Worm (Caenorhabditis elegans) whole organism, L3 larva: ENCODE results near the gene chil-7.

ENCODE experiments used
- ZK546.5 ChIP-seq: sonication (generic microtip); optimal IDR thresholded peaks from 2 replicates; lab custom pipeline; 2017; ENCODE audit warnings: missing biosample characterization, missing genetic modification characterization
- ama-1 ChIP-seq: fragments of 150-350 bp; optimal IDR thresholded peaks from 2 replicates; lab custom pipeline; 2018
- ceh-16 ChIP-seq: sonication (generic microtip); optimal IDR thresholded peaks from 2 replicates; lab custom pipeline; 2017; ENCODE audit warnings: missing biosample characterization, missing genetic modification characterization
- ceh-82 ChIP-seq: fragments of 150-350 bp; optimal IDR thresholded peaks from 2 replicates; lab custom pipeline; 2014; ENCODE audit warnings: missing biosample characterization, missing genetic modification characterization
- ceh-9 ChIP-seq: sonication (generic microtip); optimal IDR thresholded peaks from 2 replicates; lab custom pipeline; 2018; ENCODE audit warnings: missing biosample characterization, missing genetic modification characterization
- daf-12 ChIP-seq: fragments of 150-350 bp; optimal IDR thresholded peaks from 2 replicates; lab custom pipeline; 2014; ENCODE audit warnings: missing biosample characterization, missing genetic modification reagents, missing genetic modification characterization
- egl-27 ChIP-seq: sonication (generic microtip); optimal IDR thresholded peaks from 4 replicates; lab custom pipeline; 2017; ENCODE audit warnings: missing biosample characterization, missing genetic modification reagents, missing genetic modification characterization
- egl-5 ChIP-seq: fragments of 150-350 bp; optimal IDR thresholded peaks from 2 replicates; lab custom pipeline; 2017; ENCODE audit warnings: missing biosample characterization, missing genetic modification reagents, missing genetic modification characterization, inconsistent platforms
- elt-1 ChIP-seq: fragments of 150-350 bp; optimal IDR thresholded peaks from 2 replicates; lab custom pipeline; 2014; ENCODE audit warnings: missing biosample characterization, missing genetic modification characterization
- elt-2 ChIP-seq: sonication (generic microtip); optimal IDR thresholded peaks from 2 replicates; lab custom pipeline; 2016; ENCODE audit warnings: missing genetic modification reagents, mild to moderate bottlenecking, missing genetic modification characterization, missing compliant biosample characterization
- elt-3 ChIP-seq, 3 experiments: fragments of 150-350 bp in 1 of 3; sonication (generic microtip) in 2 of 3; optimal IDR thresholded peaks; 2 replicates in 2 of 3; 4 replicates in 1 of 3; lab custom pipeline; 2014 to 2017; ENCODE audit warnings: missing biosample characterization in 3 of 3, missing genetic modification characterization in 3 of 3
- fkh-10 ChIP-seq: sonication (generic microtip); optimal IDR thresholded peaks from 2 replicates; lab custom pipeline; 2017; ENCODE audit warnings: missing biosample characterization, missing genetic modification reagents, missing genetic modification characterization
- fkh-2 ChIP-seq: fragments of 150-350 bp; optimal IDR thresholded peaks from 2 replicates; lab custom pipeline; 2014; ENCODE audit warnings: missing biosample characterization, missing genetic modification reagents, missing genetic modification characterization
- jun-1 ChIP-seq: fragments of 150-350 bp; optimal IDR thresholded peaks from 2 replicates; lab custom pipeline; 2014; ENCODE audit warnings: missing biosample characterization, missing genetic modification reagents, missing genetic modification characterization
- lin-15B ChIP-seq: fragments of 150-350 bp; optimal IDR thresholded peaks from 2 replicates; lab custom pipeline; 2014; ENCODE audit warnings: missing biosample characterization, missing genetic modification characterization
- lin-39 ChIP-seq: fragments of 150-350 bp; optimal IDR thresholded peaks from 2 replicates; lab custom pipeline; 2018; ENCODE audit warnings: missing biosample characterization, missing genetic modification reagents, missing genetic modification characterization
- lsy-12 ChIP-seq: sonication (generic microtip); optimal IDR thresholded peaks from 2 replicates; lab custom pipeline; 2016; ENCODE audit warnings: mild to moderate bottlenecking, missing genetic modification characterization, missing compliant biosample characterization
- mdl-1 ChIP-seq: fragments of 150-350 bp; optimal IDR thresholded peaks from 2 replicates; lab custom pipeline; 2014; ENCODE audit warnings: missing biosample characterization, missing genetic modification characterization
- mml-1 ChIP-seq: fragments of 150-350 bp; sonication (generic microtip); optimal IDR thresholded peaks from 3 replicates; lab custom pipeline; 2014; ENCODE audit warnings: missing biosample characterization, missing genetic modification characterization
- nhr-12 ChIP-seq: fragments of 150-350 bp; optimal IDR thresholded peaks from 2 replicates; lab custom pipeline; 2014; ENCODE audit warnings: missing biosample characterization, missing genetic modification characterization
- nhr-23 ChIP-seq: fragments of 150-350 bp; optimal IDR thresholded peaks from 2 replicates; lab custom pipeline; 2014; ENCODE audit warnings: missing biosample characterization, missing genetic modification reagents, missing genetic modification characterization
- nhr-25 ChIP-seq: sonication (generic microtip); optimal IDR thresholded peaks from 2 replicates; lab custom pipeline; 2017; ENCODE audit warnings: missing biosample characterization, missing genetic modification characterization
- nhr-28 ChIP-seq: fragments of 150-350 bp; optimal IDR thresholded peaks from 2 replicates; lab custom pipeline; 2014; ENCODE audit warnings: missing biosample characterization, missing genetic modification characterization
- nhr-67 ChIP-seq: fragments of 150-350 bp; optimal IDR thresholded peaks from 2 replicates; lab custom pipeline; 2014; ENCODE audit warnings: missing biosample characterization, missing genetic modification characterization
- nhr-76 ChIP-seq: fragments of 150-350 bp; sonication (generic microtip); optimal IDR thresholded peaks from 5 replicates; lab custom pipeline; 2014; ENCODE audit warnings: missing biosample characterization, missing genetic modification characterization
- nhr-77 ChIP-seq: fragments of 150-350 bp; optimal IDR thresholded peaks from 2 replicates; lab custom pipeline; 2014; ENCODE audit warnings: missing biosample characterization, missing genetic modification characterization
- pha-4 ChIP-seq: fragments of 150-350 bp; optimal IDR thresholded peaks from 2 replicates; lab custom pipeline; 2014; ENCODE audit warnings: missing biosample characterization, missing genetic modification reagents, missing genetic modification characterization
- pqm-1 ChIP-seq: fragments of 150-350 bp; optimal IDR thresholded peaks from 2 replicates; lab custom pipeline; 2017; ENCODE audit warnings: missing biosample characterization, missing genetic modification characterization, inconsistent platforms
- sea-2 ChIP-seq: fragments of 150-350 bp; sonication (generic microtip); optimal IDR thresholded peaks from 4 replicates; lab custom pipeline; 2014; ENCODE audit warnings: missing biosample characterization, missing genetic modification reagents, missing genetic modification characterization
- snpc-4 ChIP-seq: fragments of 150-350 bp; optimal IDR thresholded peaks from 2 replicates; lab custom pipeline; 2014; ENCODE audit warnings: missing biosample characterization, missing genetic modification characterization
- unc-62 ChIP-seq: fragments of 150-350 bp; sonication (generic microtip); optimal IDR thresholded peaks from 4 replicates; lab custom pipeline; 2014; ENCODE audit warnings: missing biosample characterization, missing genetic modification reagents, missing genetic modification characterization
- ztf-11 ChIP-seq: fragments of 150-350 bp; optimal IDR thresholded peaks from 2 replicates; lab custom pipeline; 2014; ENCODE audit warnings: missing biosample characterization, missing genetic modification characterization
- ztf-4 ChIP-seq: fragments of 150-350 bp; optimal IDR thresholded peaks from 2 replicates; lab custom pipeline; 2014; ENCODE audit warnings: missing biosample characterization, missing genetic modification characterization

Gene chil-7

ce11 chrII:9871061-9871460 lies at the start of gene chil-7:
Gene chil-7 (minus strand): TSS chrII:9871172.
- no peak for TF ChIP-seq nhr-67 (tag; lab: Kevin White, UChicago)
- no peak for TF ChIP-seq mdl-1 (tag; lab: Kevin White, UChicago)
- TF ChIP-seq lsy-12 (tag; lab: Kevin White, UChicago): no peak
- no peak for TF ChIP-seq fkh-10 (GFP tag; lab: Kevin White, UChicago)
- no peak for TF ChIP-seq ZK546.5 (tag; lab: Kevin White, UChicago)
- no peak for TF ChIP-seq nhr-77 (tag; lab: Kevin White, UChicago)

DNA sequence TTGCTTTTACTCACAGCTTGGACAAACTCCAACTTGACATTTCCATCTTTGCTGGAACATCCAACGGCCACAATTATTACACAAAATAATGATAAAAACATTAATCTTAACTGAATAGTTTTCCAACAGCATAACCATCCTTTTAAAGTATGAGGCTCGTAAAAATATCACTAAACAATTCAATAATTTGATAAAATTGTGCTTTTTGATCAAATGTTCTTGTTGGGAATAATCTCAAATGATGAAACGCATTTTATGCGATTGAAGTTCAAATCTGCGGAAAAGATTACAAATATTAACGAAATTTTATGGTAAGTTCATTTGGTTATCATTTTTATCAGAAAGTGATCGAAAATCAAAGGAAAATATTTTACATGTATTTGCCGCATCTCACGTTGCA lies 49.5 kb upstream of the chil-7 start, which contains the start of gene pho-10:
TSS of gene pho-10 (minus strand) at position 101 of the 400 bp plus-strand sequence.
- TF ChIP-seq daf-12 (tag; lab: Kevin White, UChicago): no peak
- no peak for TF ChIP-seq nhr-77 (tag; lab: Kevin White, UChicago)
- TF ChIP-seq nhr-12 (tag; lab: Kevin White, UChicago): no peak
- no peak for TF ChIP-seq nhr-23 (tag; lab: Kevin White, UChicago)
- no peak for TF ChIP-seq ama-1
- no peak for TF ChIP-seq nhr-67 (tag; lab: Kevin White, UChicago)
- TF ChIP-seq snpc-4: no peak
- no peak for TF ChIP-seq elt-1 (tag; lab: Kevin White, UChicago)
- TF ChIP-seq elt-2 (tag; lab: Kevin White, UChicago): no peak
- TF ChIP-seq pqm-1 (tag; lab: Kevin White, UChicago): no peak
- TF ChIP-seq, all 47 proteins: peak for 0

DNA sequence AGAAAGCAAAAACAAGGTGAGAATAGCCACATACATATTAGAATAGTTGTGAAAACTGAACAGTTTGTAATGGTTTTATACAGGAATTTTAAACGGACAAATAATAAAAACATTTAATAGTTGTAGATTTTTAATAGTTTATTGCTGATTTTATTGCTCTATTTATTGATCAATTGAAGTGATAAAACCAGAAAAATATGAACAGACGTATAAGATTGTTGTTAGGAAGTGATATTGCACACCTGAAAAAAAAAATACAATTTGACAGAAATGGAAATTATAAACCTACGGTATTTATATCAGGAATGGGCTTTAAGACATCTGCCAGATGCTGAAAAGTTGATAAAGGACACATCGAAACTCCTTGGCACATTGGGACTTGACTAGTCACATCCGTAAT lies 46.9 kb upstream of the chil-7 start, which contains the start of gene C05C10.8:
TSS of gene C05C10.8 (minus strand) at position 101 of the 400 bp plus-strand sequence.
- TF ChIP-seq ztf-11 (tag; lab: Kevin White, UChicago): no peak
- no peak for TF ChIP-seq jun-1 (tag; lab: Kevin White, UChicago)
- no peak for TF ChIP-seq sea-2 (GFP tag; lab: Kevin White, UChicago)
- no peak for TF ChIP-seq elt-3 (tag; optimal IDR thresholded peaks at IDR 0.05; lab: Kevin White, UChicago)
- no peak for TF ChIP-seq egl-5 (tag; lab: Kevin White, UChicago)
- TF ChIP-seq pha-4 (tag; lab: Kevin White, UChicago): no peak
- no peak for TF ChIP-seq ceh-16 (tag; lab: Kevin White, UChicago)
- no peak for TF ChIP-seq nhr-76 (tag; lab: Kevin White, UChicago)
- no peak for TF ChIP-seq unc-62 (GFP tag; lab: Kevin White, UChicago)
- no peak for TF ChIP-seq elt-1 (tag; lab: Kevin White, UChicago)
- TF ChIP-seq snpc-4: no peak
- TF ChIP-seq ceh-82: no peak
- TF ChIP-seq ZK546.5 (tag; lab: Kevin White, UChicago): no peak
- no peak for TF ChIP-seq lsy-12 (tag; lab: Kevin White, UChicago)
- TF ChIP-seq ztf-4 (tag; lab: Kevin White, UChicago): no peak
- TF ChIP-seq nhr-25: no peak
- no peak for TF ChIP-seq lin-39
- no peak for TF ChIP-seq nhr-23 (tag; lab: Kevin White, UChicago)

- TF ChIP-seq egl-27 (tag; lab: Kevin White, UChicago) (no peak), ZK546.5 (tag; lab: Kevin White, UChicago) (no peak), lsy-12 (tag; lab: Kevin White, UChicago) (no peak), ceh-9 (no peak), snpc-4 (no peak), pqm-1 (tag; lab: Kevin White, UChicago) (no peak), nhr-28 (tag; lab: Kevin White, UChicago) (no peak), lin-15B (tag; lab: Kevin White, UChicago) (no peak), mml-1 (tag; lab: Kevin White, UChicago) (no peak)
These were observed 45.2 kb upstream of the chil-7 start, which contains the start of gene F26C11.4 for ce11 chrII:9916177-9916576. Gene F26C11.4 (minus strand): TSS chrII:9916277.

DNA sequence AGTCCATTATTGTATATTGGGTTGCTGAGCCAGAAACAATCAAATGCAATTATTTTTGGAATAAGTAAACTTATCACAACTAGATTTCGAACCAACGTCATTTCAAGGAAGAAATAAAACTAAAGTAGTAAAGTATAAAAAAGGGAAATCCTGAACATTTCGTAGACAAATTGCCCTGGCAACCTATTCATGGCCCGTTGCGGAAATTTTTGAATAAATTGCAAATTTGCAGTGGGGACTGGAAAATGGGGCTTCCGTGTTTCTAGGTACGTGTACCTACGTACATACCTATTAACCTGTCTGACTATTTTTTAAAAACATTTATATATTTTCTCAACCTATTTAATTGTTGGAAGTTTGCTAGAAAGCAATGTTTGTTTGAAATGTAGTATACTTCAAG lies 44.0 kb upstream of the chil-7 start, which contains the start of gene F26C11.3:
TSS of gene F26C11.3 (minus strand) at position 101 of the 400 bp plus-strand sequence.
- no peak for TF ChIP-seq jun-1 (tag; lab: Kevin White, UChicago)
- no peak for TF ChIP-seq fkh-2 (tag; lab: Kevin White, UChicago)
- no peak for TF ChIP-seq ama-1
- TF ChIP-seq lin-39: no peak
